Fruit fly (Drosophila melanogaster): Measurements from ENCODE around the gene CG4440.

CG4440 gene

DNA sequence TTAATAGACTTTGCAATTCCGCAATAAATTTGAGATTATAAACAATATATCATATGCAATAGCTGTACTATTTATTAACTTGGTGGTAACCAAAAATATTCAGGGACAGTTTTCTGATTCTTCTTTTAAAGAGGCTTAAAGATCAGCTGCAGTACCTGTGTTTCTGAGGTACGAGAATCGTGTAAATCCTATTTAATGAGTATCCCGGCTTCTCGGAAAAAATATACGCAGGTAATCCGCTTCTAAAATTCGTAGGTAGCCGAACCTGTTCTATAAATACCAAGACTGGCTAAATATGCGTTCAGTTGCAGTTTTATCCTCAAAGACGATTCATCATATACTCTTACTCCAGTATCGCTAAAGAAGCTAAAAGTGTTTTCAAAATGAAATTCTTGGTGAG, at the start of gene CG4440:
CG4440 (plus strand) TSS at position 301 of the 400 bp plus-strand sequence.
- TF ChIP-seq CG17801 (GFP tag; optimal IDR thresholded peaks at IDR 0.05; ENCODE audit: partially characterized antibody) = no peak

DNA sequence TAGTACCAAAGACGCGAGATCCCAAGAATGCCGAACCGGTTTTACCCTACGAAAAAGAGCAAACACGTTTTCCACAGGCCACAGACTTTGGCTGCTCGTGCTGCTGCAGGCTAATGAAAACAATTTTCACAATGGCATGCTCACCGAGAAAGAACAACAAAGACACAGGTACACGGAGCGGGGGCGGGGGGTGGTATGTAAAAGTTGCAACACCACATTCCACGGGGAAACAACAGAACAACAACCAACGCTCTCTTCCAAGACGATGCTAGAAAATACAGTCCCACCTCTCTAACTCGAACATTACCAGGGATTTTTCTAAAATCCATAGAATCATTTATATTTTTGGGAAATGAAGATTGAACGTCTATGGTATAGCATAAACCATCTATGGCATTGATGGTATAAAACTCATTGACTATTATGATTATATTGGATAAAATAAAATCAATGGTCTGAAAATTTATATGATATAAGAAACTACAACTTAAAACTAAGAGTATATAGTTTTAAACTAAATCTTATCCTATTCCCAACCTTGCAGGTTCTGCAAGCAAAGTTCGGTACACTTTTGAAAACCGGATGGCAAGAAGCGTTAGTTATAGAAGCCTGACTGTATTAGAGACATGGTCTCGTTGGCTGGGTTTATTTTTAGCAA, 48.2 kb upstream of the CG4440 start:
- TF ChIP-seq CG17801 (GFP tag; optimal IDR thresholded peaks at IDR 0.05; ENCODE audit: partially characterized antibody) = no peak

DNA sequence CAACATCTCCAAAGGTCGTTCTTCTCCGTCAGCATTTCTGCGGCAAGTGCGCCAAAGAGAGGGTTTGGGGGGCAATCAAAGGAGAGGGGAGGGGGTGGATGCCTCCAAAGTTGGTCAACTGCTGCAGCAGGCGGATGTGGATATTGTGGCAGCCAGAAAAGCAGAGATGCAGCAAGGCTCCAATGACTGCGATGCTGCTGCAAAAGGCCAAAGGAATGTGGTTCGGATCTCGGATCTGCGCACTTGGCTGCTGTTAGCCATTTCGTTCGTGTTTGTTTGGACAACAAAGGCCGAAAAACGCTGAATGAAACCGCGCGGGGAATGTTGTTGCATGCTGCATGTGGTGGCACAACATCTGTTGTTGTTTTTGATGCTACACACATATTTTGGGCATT, 47.7 kb upstream of the CG4440 start:
- no peak for TF ChIP-seq CG17801 (GFP tag; optimal IDR thresholded peaks at IDR 0.05; ENCODE audit: partially characterized antibody)

DNA sequence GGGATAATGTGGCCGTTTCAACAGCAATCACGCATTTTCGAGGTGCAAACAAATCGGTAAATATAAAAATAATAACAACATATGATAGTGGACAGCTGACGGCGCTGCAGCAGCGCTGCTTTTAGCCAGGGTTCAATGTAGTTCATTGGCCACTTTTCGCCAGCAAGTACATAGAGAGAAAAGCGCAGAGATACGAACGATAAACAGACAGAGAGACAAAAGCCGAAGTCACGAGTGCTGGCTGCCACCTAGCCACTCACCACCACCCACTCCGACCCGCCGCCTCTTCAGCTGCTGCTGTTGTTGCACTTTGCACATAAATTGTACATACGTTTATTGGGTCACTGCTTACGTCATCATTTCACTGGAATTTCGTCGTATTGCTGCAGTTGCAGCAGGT, 46.9 kb upstream of the CG4440 start:
- no peak for TF ChIP-seq CG17801 (GFP tag; optimal IDR thresholded peaks at IDR 0.05; ENCODE audit: partially characterized antibody)

DNA sequence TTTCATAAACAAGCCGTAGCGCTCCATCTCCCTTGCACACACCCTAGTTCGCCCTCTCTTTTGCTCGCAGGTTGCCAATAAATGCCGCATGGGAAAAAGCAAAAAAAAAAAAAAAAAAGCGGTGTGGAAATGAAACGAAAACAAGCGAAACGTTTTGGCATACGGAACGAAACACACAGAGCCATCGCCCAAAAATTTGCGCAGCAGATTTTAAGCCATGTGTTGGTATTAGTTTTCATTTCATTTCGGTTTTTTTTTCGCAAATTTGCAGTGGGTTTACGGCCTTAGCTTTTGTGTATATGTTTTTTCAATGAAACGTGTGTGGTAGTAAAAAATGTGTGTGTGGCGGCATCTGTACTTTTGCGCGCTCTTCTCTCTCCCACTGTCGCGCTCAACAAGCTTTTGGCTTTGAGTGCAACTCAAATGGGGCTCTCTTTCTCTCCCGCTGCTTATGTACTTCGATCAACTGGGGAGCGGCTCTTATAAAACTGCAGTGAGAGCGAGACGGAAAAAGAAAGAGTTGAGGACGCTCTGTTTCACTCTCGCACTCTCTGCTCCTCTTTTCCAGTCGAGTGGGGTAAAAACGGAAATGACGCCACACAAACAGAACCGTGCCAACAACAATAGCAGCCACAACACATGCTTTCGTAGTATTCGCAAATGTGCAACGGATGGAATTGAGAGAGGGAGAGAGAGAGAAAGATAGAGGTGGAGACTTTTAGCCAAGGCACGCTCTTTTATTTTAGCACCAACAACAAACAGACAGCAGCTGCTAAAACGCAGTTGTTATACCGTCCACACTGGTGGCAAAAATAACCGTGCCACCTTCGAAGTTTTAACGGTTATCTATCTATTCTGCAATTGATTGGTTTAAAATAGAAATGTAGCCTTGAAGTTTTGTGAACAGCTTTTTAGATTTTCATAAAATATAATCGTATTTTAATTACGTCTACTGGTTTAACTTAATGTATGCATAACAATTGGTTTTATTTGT, 45.1 kb upstream of the CG4440 start:
- TF ChIP-seq CG17801 (GFP tag; optimal IDR thresholded peaks at IDR 0.05; ENCODE audit: partially characterized antibody) = peak; percentile 76

DNA sequence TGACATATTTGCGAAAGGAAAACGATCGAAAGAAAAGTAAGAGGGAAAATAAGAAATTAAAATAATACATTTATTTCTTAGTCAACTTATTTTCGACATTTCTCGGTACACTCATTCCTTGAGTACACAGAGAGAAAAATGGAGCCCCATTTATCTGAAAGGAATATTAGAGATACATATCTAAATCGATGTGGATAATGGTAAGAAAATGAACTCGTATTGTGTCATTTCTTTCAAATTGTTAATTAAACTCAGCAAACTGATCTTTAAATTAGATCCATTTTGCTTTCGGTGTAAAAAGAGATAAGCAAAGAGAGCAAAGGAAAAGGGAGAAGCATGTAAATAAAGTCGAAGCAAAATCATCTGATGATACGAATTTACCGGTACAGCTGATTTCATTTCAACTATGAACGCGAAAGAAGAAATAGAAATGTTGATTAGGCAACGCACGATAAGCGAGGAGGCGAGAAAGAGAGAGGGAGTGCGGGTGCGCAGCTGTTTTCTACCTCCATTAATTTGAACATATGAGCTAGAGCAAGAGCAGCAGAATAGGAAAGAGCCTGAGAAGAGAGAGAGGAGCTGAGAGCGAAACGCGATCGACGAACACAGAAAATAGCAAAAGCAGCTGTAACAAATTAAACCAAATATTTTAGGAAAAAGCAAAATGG, 43.9 kb upstream of the CG4440 start:
- peak; percentile 80 for TF ChIP-seq CG17801 (GFP tag; optimal IDR thresholded peaks at IDR 0.05; ENCODE audit: partially characterized antibody)

DNA sequence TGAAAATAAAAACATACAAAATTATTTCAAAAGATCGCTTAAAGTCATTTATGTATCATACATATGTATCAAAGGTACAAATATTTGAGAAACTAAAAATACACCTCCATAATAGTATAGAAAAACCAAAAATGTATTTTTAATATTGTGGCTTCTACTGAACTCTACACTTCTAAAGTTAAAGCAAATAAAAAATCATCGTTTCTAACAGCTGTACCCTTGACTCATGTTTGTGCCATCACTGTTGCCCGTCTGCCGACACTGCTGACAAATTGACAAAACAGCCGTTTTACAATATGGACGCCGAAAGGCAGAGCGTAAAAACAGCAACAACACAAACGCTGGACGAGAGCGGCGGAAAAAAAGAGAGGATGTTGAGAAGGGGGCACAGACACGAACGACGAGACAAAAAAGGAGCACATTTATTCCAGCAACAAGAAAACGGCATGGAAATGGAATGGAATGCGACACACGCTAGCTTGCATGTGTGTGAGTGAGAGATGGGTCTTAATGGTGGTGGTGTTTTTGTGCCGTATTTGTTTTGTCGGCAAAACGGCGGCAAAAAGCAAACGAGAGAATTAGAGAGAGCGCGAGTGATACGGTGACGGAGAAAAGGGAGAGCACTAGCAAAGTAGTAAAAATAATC, 43.2 kb upstream of the CG4440 start:
- peak; percentile 44 for TF ChIP-seq CG17801 (GFP tag; optimal IDR thresholded peaks at IDR 0.05; ENCODE audit: partially characterized antibody)

DNA sequence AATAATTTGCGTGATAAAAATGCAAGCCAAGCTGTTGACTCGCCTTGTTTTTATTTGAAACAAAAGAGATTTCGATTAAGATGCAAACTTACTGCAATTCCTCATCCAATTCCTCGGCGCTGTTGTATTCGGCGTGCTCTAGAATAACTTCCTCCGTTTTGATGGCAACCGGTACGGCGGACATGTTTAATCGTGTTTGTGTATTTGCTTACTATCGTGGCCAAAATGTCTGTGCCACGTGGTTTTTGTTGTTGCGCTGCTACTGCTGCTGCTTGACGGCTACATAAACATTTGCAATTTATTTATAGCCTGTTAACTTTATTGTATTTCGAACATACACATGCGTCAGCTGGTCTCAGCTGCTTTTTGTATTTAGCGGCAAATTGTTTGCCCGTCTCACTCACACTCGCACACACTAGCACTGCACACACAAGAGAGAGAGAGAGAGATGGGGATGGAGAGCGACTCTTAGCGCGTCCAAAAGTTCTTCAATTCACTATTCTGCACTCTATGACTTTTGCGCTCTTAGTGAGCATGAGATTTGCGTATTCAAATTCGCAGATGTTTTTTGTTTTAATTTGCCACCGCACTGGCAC, 42.6 kb upstream of the CG4440 start:
- no peak for TF ChIP-seq CG17801 (GFP tag; optimal IDR thresholded peaks at IDR 0.05; ENCODE audit: partially characterized antibody)

DNA sequence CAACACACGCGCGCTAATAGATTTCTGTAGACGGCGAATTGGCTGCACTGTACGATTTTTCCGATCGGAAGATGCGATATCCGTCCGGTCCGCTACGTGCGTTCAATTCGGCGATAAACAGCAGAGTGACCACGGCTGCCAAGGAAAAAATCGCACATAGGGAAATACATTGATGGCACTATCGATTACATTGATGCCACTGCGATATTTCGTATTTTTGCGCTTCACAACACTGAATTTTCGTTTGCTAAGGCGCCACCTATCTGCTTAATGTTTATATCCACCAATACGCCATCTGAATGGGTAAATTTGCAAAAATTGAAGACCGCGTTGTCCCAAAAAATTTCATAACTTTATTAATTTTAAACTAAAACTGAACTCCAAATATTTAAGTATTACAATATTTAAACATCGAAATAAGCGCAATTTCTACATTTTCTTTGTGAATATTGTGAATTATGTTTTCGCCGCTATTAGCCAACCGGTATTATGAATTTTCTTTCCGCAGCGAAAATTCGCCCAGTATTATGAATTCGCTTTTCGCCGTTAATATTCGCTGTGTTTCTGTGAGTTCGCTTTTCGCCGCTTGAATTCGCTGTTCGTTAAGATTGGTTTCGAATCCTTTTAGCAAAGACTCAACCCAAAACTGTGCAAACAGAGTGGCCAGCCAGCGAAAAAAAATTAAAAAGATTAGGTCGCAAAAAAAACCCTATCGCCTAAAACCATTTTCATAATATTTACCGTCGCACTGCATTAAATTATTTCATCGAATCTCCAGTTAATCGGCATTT, 41.9 kb upstream of the CG4440 start, which contains the start of the genes crp and pkaap:
crp (minus strand) TSS at position 129 of the 791 bp plus-strand sequence.
pkaap (plus strand) TSS at position 689 of the 791 bp plus-strand sequence.
- peak; percentile 71 for TF ChIP-seq CG17801 (GFP tag; optimal IDR thresholded peaks at IDR 0.05; ENCODE audit: partially characterized antibody)

DNA sequence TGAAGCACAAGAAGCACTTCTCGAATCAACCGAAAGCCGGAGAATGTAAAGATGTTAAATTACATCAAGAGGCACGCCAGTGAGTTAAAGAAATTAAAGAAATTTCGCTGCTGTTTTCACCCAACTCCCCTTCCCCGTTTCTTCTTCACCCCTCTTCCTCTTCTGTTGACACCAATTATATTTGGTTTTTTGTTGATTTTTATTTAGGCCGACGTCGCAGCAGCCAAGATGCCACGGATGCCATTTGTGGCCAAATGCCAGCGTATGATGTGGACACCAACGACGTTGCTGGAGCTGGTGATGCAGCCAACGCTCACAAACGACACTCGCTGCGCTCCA, 41.4 kb upstream of the CG4440 start:
- no peak for TF ChIP-seq CG17801 (GFP tag; optimal IDR thresholded peaks at IDR 0.05; ENCODE audit: partially characterized antibody)

DNA sequence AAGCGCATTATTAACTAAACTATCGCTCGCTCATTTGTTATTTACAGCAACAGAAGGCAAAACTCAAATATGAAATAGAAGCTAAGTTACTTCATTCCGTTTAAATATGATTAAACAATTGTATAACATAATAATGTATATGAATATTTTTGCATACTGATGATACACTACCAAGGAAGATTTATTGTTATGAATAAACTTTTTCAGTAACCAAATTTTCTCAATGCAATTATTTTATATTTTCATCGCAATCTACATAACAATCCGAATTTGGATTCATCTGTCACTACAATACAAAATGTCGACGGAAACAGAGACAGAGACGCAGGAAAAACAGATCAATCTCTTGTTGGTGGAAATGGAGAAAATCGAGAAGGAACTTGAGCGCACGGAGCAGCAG, 38.7 kb upstream of the CG4440 start, which contains the start of gene CG17329:
CG17329 (plus strand) TSS at position 301 of the 400 bp plus-strand sequence.
- no peak for TF ChIP-seq CG17801 (GFP tag; optimal IDR thresholded peaks at IDR 0.05; ENCODE audit: partially characterized antibody)

DNA sequence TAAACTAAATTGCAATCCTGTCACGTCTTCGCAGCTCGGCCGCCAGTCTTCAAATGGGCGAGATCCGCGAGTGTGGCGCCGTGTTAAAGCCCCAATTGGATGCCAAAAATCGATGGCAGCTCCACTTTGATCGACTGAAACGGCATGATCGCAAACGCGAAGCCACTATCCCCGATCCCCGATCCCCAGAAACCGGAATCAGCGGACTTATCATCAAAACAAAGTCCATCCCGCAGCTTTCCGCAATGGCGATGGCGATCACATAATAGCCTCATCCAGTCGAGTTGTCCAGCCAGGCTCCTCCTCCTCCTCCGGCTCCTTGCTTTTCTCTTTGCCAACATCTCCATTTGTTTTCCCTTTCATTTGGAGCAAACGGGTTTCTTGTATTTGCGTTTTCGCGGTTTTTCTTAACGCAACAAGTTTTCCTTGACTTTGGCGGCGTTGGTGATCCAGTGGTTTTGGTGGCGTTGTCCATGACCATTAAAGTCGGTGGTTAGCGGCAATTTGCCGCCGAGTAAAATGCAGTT, 36.7 kb upstream of the CG4440 start, which contains the start of gene CG13258:
CG13258 (minus strand) TSS at position 51 of the 527 bp plus-strand sequence.
- no peak for TF ChIP-seq CG17801 (GFP tag; optimal IDR thresholded peaks at IDR 0.05; ENCODE audit: partially characterized antibody)

DNA sequence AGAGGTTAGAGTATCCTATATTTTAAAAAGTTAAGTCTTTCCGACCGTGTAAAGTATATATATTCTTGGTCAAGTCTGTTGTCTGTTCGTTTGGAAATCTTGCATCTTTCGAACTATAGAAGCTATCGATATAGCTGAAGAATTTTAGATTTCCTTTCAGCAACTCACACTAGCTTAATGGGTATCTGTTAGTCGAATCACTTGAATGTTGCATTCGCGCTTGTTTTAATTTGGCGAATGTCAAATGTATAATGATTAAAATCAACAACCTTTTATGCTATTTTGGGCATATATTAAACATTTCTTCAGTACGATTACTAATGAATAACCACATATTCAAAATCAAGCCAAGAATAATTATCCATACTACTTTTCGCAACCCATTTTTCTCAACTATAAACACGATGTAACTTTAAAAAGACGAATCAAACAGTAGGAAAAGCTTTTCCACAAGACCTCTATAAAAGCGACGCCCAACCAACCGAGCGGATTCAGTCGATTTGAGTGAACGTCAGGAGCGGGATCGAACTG, 36.0 kb upstream of the CG4440 start, which contains the start of gene Cyp303a1:
Cyp303a1 (plus strand) TSS at position 481 of the 531 bp plus-strand sequence.
- TF ChIP-seq CG17801 (GFP tag; optimal IDR thresholded peaks at IDR 0.05; ENCODE audit: partially characterized antibody) = no peak

All from ovary, adult (tissue).